Worm (Caenorhabditis elegans): Measurements from ENCODE around the gene fbxa-209.

fbxa-209 gene

DNA sequence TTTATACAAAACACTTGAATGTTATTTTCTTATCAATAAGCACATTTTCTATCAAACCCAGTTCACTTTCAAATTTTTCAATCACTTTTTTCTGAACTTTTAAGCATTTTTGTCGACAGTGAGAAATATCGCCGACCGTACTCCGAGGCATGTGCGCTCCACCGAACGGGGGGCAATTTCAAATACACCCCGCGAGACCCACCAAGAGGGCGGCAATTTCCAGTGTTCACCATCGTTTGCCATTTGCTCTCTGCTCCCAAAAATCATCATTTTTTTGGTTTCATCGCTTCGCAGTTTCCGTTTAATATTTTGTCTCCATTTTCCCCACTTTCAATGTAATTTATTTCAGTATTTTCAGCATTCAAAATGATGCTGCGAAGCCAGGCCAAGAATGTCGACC, 31.5 kb downstream of the fbxa-209 start, which contains the start of gene cyb-3:
Gene cyb-3, plus strand, starts transcription at position 350 of the 400 bp plus-strand sequence.
- TF ChIP-seq unc-62 (GFP tag; optimal IDR thresholded peaks at IDR 0.05), result no peak

DNA sequence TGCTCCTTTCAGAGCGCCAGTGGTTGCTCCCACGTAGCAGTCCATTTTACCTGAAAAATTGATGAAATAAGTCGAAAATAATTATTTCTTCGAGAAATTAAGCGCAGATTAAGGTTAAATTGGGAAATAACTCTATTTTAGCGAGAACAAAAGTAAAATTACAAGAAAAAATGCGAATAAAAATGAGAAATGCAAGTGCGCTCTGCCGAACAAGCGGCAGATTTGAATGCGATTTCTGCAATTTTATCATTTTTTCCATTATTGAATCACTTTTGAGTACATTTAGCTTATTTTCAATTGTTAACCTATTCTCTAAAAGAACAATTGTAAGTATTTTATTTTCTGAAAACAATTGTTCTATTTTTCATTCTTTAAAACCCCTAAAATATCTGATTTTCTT, 31.9 kb downstream of the fbxa-209 start, which contains the start of gene T06E6.1:
Gene T06E6.1, minus strand, starts transcription at position 56 of the 400 bp plus-strand sequence.
- TF ChIP-seq unc-62 (GFP tag; optimal IDR thresholded peaks at IDR 0.05), result no peak

DNA sequence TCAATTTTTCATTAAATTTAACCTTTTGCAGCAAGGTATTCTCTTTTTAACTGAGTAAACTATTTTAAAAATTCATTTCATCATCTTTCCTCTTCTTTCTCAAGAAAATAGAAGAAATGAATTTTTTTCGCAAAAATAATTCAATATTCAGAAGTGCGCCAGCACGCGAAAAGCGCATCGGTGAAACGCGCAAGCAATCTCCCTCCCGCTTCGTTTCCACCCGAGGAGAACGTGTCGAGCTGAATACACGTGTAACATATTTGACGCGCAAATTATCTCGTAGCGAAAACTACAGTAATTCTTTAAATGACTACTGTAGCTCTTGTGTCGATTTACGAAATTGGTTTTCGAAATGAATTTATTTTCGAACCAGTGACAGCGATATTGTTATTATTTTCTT, 34.8 kb downstream of the fbxa-209 start:
- no peak for TF ChIP-seq unc-62 (GFP tag; optimal IDR thresholded peaks at IDR 0.05)

DNA sequence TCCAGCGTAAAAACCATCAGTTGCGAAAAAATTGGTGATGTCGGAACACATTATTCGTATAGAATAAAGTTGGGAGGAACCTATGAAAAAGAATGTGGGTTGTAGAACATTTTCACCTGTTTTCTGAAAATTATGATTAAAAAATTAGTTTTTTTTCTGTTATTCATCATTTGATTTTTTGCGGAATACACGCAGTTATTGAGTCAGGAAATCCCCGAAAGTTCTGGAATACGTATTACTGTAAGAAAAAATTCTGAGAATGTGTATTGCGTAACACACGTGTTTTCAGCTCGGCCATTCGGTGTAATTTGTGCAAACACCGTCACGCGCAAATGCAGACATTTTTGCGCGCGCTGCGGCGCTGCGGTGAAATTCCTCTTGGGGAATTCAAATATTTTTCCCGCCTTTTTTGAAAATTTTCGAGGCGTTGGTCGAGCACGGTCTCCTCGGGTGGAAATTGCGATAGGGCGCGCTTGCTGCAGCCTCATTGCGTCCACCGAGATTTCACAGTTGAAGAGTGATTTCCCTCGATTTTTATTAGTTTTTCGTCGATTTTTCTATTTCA, 37.9 kb downstream of the fbxa-209 start, which contains the start of gene srh-170:
Gene srh-170, minus strand, starts transcription at position 51 of the 565 bp plus-strand sequence.
- TF ChIP-seq unc-62 (GFP tag; optimal IDR thresholded peaks at IDR 0.05), result no peak

DNA sequence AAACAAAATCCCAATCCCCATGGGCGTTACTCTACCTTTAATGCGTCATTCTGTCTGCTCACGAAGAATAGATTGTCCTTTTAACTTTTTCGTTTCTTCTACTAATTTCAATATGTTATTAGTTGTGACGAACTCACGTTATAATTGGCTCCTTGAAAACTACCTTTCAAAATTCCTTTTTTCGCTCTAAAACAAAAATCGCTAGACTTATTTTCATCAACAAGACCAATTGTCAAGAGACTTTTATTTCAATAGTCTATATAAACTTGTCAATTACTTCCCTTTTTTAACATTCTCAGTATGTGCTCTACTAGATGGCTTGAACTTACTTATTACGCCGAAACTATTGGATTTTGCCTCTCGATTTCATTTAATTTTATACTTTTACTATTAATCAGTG, 42.1 kb downstream of the fbxa-209 start, which contains the start of gene str-102:
Gene str-102, plus strand, starts transcription at position 301 of the 400 bp plus-strand sequence.
- TF ChIP-seq unc-62 (GFP tag; optimal IDR thresholded peaks at IDR 0.05), result no peak

DNA sequence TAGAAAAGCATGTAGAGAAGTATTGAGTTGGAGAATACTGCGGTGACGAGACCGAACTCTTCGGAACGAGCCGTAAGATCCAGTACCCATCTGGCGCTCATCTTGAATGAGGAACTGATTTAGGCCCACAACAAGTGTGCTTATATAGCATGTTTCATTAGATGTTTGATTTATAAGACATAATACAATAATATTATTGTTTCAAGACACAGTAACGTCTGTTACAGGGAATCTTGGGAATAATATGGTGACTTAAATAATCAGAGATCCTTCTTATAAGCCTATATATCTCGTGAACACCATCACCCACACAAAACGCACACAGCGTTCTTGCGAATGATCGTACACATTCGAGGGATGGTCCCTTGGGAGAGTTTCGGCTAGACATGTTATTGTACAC, 43.1 kb downstream of the fbxa-209 start, which contains the start of gene str-88:
Gene str-88, minus strand, starts transcription at position 101 of the 400 bp plus-strand sequence.
- TF ChIP-seq unc-62 (GFP tag; optimal IDR thresholded peaks at IDR 0.05), result no peak

DNA sequence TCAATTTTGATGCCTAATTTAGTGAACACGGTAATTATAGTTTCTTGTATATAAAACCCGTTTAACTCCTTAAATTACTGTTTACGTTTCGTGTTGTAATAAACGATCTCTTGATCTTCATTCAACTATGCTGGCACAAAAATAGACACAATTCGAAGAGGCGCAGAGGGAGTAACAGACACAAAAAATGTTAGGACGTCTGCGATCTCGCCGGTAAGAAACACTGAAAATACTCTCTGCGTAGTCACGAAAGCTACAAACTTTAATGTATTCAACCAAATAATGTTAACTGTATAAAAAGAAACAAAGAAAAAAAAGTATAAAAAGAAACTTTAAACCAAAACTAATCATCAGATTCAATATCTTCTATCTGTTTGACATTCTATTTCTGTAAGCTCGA, 46.0 kb downstream of the fbxa-209 start, which contains the start of gene dhs-23:
Gene dhs-23, plus strand, starts transcription at position 363 of the 400 bp plus-strand sequence.
- TF ChIP-seq unc-62 (GFP tag; optimal IDR thresholded peaks at IDR 0.05), result no peak

DNA sequence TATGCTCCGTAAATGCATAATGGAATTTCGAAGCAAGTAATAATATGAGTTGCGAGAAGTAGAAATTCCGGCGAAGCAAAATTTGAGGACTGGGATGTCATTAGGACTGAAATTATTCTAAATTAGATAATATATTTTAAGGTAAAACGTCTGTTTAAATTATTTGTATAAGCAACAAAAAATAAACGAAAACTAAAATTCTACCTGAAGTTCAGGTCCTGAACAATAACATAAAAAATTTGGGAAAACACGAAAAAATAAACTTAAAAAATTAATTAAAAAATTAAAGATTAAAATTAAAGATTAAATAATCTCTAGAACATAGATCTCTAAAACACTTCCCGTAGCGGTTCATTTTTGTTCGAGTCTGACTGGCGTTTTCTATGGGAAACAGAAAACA, 47.0 kb downstream of the fbxa-209 start, which contains the start of gene srh-251:
Gene srh-251, minus strand, starts transcription at position 101 of the 400 bp plus-strand sequence.
- TF ChIP-seq unc-62 (GFP tag; optimal IDR thresholded peaks at IDR 0.05), result no peak

DNA sequence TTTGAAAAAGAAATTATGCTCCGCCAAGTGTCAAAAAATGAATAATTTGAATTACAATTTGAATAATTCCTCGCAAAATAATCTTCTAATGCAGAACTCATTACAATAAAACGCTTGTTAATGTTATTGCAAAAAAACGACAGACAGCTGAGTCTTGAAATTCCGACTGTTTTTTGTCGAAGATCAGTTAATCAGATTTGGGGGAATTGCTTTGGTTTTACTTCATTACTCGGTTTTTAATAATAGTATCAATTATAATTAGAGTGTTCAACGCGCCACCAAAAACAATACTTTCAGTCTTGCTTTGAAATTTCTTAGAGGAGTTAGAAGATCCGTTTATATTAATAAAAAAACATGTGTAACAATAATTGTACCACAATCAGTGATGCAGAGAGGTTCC, 48.9 kb downstream of the fbxa-209 start, which contains the start of gene srh-122:
Gene srh-122, minus strand, starts transcription at position 101 of the 400 bp plus-strand sequence.
- TF ChIP-seq unc-62 (GFP tag; optimal IDR thresholded peaks at IDR 0.05), result no peak

DNA sequence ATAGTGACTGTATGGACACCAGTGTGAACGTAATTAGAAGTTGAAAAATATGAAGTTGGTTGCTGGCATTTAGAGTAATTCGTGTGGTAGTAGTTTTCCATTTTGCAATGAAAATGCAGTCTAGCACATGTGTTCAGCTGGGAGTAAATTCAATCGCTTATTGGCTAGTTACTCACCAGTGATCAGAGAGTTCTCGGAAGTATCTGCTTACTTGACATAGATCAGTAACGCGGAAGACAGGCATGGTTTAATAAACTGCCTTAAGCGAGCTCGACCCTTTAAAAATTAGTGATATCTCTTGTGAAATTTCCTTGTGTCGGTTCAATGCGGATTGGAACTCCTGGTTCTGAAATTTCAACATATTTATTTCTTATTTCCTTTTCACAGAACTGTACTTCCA, 50.6 kb downstream of the fbxa-209 start, which contains the start of gene srh-52:
Gene srh-52, minus strand, starts transcription at position 101 of the 400 bp plus-strand sequence.
- TF ChIP-seq unc-62 (GFP tag; optimal IDR thresholded peaks at IDR 0.05), result no peak
